Worm (Caenorhabditis elegans) whole organism, L2 larva: ENCODE results near the gene tiar-2.

ENCODE experiments used
- C34F6.9 ChIP-seq: fragments of 150-350 bp; optimal IDR thresholded peaks from 2 replicates; lab custom pipeline; 2014; ENCODE audit warnings: missing biosample characterization, missing genetic modification characterization
- R02D3.7 ChIP-seq: fragments of 150-350 bp; optimal IDR thresholded peaks from 2 replicates; lab custom pipeline; 2014; ENCODE audit warnings: missing biosample characterization, missing genetic modification characterization
- Y55F3AM.14 ChIP-seq: fragments of 200-800 bp; sonication (Bioruptor generic); optimal IDR thresholded peaks from 2 replicates; lab custom pipeline; 2018; ENCODE audit warnings: mild to moderate bottlenecking, missing genetic modification characterization, missing compliant biosample characterization
- ZK546.5 ChIP-seq: sonication (generic microtip); optimal IDR thresholded peaks from 2 replicates; lab custom pipeline; 2017; ENCODE audit warnings: missing biosample characterization, missing genetic modification characterization
- ama-1 ChIP-seq: fragments of 150-350 bp; optimal IDR thresholded peaks from 2 replicates; lab custom pipeline; 2018; ENCODE audit warnings: inconsistent platforms
- ceh-16 ChIP-seq: fragments of 150-350 bp; optimal IDR thresholded peaks from 2 replicates; lab custom pipeline; 2014; ENCODE audit warnings: missing biosample characterization, missing genetic modification characterization
- crh-2 ChIP-seq: sonication (generic microtip); optimal IDR thresholded peaks from 2 replicates; lab custom pipeline; 2017; ENCODE audit warnings: missing biosample characterization, missing genetic modification characterization
- dmd-4 ChIP-seq: sonication (generic microtip); optimal IDR thresholded peaks from 2 replicates; lab custom pipeline; 2017; ENCODE audit warnings: missing biosample characterization, missing genetic modification characterization
- egl-27 ChIP-seq: sonication (generic microtip); optimal IDR thresholded peaks from 3 replicates; lab custom pipeline; 2017; ENCODE audit warnings: missing biosample characterization, missing genetic modification reagents, missing genetic modification characterization
- elt-1 ChIP-seq: fragments of 150-350 bp; optimal IDR thresholded peaks from 2 replicates; lab custom pipeline; 2014; ENCODE audit warnings: missing biosample characterization, missing genetic modification characterization
- fos-1 ChIP-seq: fragments of 150-350 bp; optimal IDR thresholded peaks from 2 replicates; lab custom pipeline; 2014; ENCODE audit warnings: missing biosample characterization, missing genetic modification characterization
- gmeb-1 ChIP-seq: fragments of 150-350 bp; optimal IDR thresholded peaks from 2 replicates; lab custom pipeline; 2014; ENCODE audit warnings: missing biosample characterization, missing genetic modification characterization
- lin-13 ChIP-seq: fragments of 150-350 bp; optimal IDR thresholded peaks from 2 replicates; lab custom pipeline; 2014; ENCODE audit warnings: missing biosample characterization, missing genetic modification reagents, missing genetic modification characterization
- lin-39 ChIP-seq: fragments of 150-350 bp; optimal IDR thresholded peaks from 2 replicates; lab custom pipeline; 2014; ENCODE audit warnings: missing biosample characterization, missing genetic modification reagents, missing genetic modification characterization
- lsy-2 ChIP-seq, 2 experiments: fragments of 150-350 bp in 1 of 2; sonication (generic microtip) in 1 of 2; optimal IDR thresholded peaks; 2 replicates each; lab custom pipeline; 2014 to 2017; ENCODE audit warnings: missing biosample characterization in 2 of 2, missing genetic modification characterization in 2 of 2
- mab-5 ChIP-seq: fragments of 150-350 bp; optimal IDR thresholded peaks from 2 replicates; lab custom pipeline; 2014; ENCODE audit warnings: missing biosample characterization, missing genetic modification characterization
- mbf-1 ChIP-seq: sonication (generic microtip); optimal IDR thresholded peaks from 2 replicates; lab custom pipeline; 2017; ENCODE audit warnings: missing biosample characterization, missing genetic modification characterization
- nhr-10 ChIP-seq: sonication (generic microtip); optimal IDR thresholded peaks from 2 replicates; lab custom pipeline; 2017; ENCODE audit warnings: missing biosample characterization, missing genetic modification characterization
- nhr-11 ChIP-seq: fragments of 150-350 bp; optimal IDR thresholded peaks from 2 replicates; lab custom pipeline; 2014; ENCODE audit warnings: missing biosample characterization, missing genetic modification characterization
- nhr-12 ChIP-seq: fragments of 150-350 bp; optimal IDR thresholded peaks from 2 replicates; lab custom pipeline; 2014; ENCODE audit warnings: missing biosample characterization, missing genetic modification characterization
- nhr-129 ChIP-seq: fragments of 150-350 bp; optimal IDR thresholded peaks from 2 replicates; lab custom pipeline; 2014; ENCODE audit warnings: missing biosample characterization, missing genetic modification characterization
- nhr-23 ChIP-seq: fragments of 150-350 bp; optimal IDR thresholded peaks from 2 replicates; lab custom pipeline; 2014; ENCODE audit warnings: missing biosample characterization, missing genetic modification reagents, missing genetic modification characterization
- nhr-237 ChIP-seq: fragments of 150-350 bp; optimal IDR thresholded peaks from 2 replicates; lab custom pipeline; 2014; ENCODE audit warnings: missing biosample characterization, missing genetic modification characterization
- nhr-77 ChIP-seq: fragments of 150-350 bp; optimal IDR thresholded peaks from 2 replicates; lab custom pipeline; 2014; ENCODE audit warnings: missing biosample characterization, missing genetic modification characterization
- sem-4 ChIP-seq: fragments of 150-350 bp; optimal IDR thresholded peaks from 2 replicates; lab custom pipeline; 2014; ENCODE audit warnings: missing biosample characterization, missing genetic modification reagents, missing genetic modification characterization
- sma-3 ChIP-seq: sonication (generic microtip); optimal IDR thresholded peaks from 2 replicates; lab custom pipeline; 2016; ENCODE audit warnings: missing genetic modification reagents, missing genetic modification characterization, missing compliant biosample characterization
- sma-9 ChIP-seq, 2 experiments: fragments of 150-350 bp in 1 of 2; sonication (generic microtip) in 1 of 2; optimal IDR thresholded peaks; 2 replicates each; lab custom pipeline; 2014 to 2016; ENCODE audit warnings: missing genetic modification characterization in 2 of 2, mild to moderate bottlenecking in 1 of 2, missing biosample characterization in 1 of 2, missing compliant biosample characterization in 1 of 2, missing genetic modification reagents in 1 of 2, moderate library complexity in 1 of 2
- snpc-4 ChIP-seq: fragments of 150-350 bp; optimal IDR thresholded peaks from 2 replicates; lab custom pipeline; 2014; ENCODE audit warnings: missing biosample characterization, missing genetic modification characterization
- unc-39 ChIP-seq: fragments of 150-350 bp; optimal IDR thresholded peaks from 2 replicates; lab custom pipeline; 2014; ENCODE audit warnings: missing biosample characterization, missing genetic modification characterization
- unc-55 ChIP-seq: fragments of 150-350 bp; sonication (generic microtip); optimal IDR thresholded peaks from 3 replicates; lab custom pipeline; 2014; ENCODE audit warnings: missing biosample characterization, missing genetic modification reagents, missing genetic modification characterization
- unc-62 ChIP-seq: fragments of 150-350 bp; optimal IDR thresholded peaks from 2 replicates; lab custom pipeline; 2014; ENCODE audit warnings: missing biosample characterization, missing genetic modification reagents, missing genetic modification characterization
- zag-1 ChIP-seq: fragments of 150-350 bp; optimal IDR thresholded peaks from 2 replicates; lab custom pipeline; 2014; ENCODE audit warnings: missing biosample characterization, missing genetic modification characterization
- ztf-1 ChIP-seq: fragments of 200-800 bp; sonication (Bioruptor generic); conservative IDR thresholded peaks from 2 replicates; pipeline ENCODE4 v1.3.6; 2022; ENCODE audit warnings: missing genetic modification characterization, missing compliant biosample characterization
- ztf-11 ChIP-seq: sonication (generic microtip); optimal IDR thresholded peaks from 2 replicates; lab custom pipeline; 2017; ENCODE audit warnings: missing biosample characterization, missing genetic modification characterization
- ztf-4 ChIP-seq: fragments of 150-350 bp; optimal IDR thresholded peaks from 2 replicates; lab custom pipeline; 2014; ENCODE audit warnings: missing biosample characterization, missing genetic modification characterization

Gene tiar-2

ce11 chrII:12789497-12789896 is 21.0 kb downstream of the tiar-2 start:
- TF ChIP-seq ztf-1 (no peak), nhr-11 (tag; lab: Kevin White, UChicago) (no peak), sma-3 (GFP tag; lab: Kevin White, UChicago) (no peak), sem-4 (tag; lab: Kevin White, UChicago) (no peak), nhr-77 (tag; lab: Kevin White, UChicago) (no peak), dmd-4 (tag; lab: Kevin White, UChicago) (no peak), unc-55 (GFP tag; lab: Kevin White, UChicago) (no peak), unc-39 (no peak), snpc-4 (tag; lab: Kevin White, UChicago) (no peak), nhr-23 (tag; lab: Kevin White, UChicago) (no peak), mbf-1 (tag; lab: Kevin White, UChicago) (no peak), elt-1 (tag; lab: Kevin White, UChicago) (no peak), ZK546.5 (tag; lab: Kevin White, UChicago) (no peak), lin-13 (GFP tag; lab: Kevin White, UChicago) (no peak), nhr-129 (tag; lab: Kevin White, UChicago) (no peak)

ce11 chrII:12790392-12790791 is 21.9 kb downstream of the tiar-2 start:
- TF ChIP-seq nhr-129 (tag; lab: Kevin White, UChicago), result no peak
- no peak for TF ChIP-seq egl-27
- TF ChIP-seq ztf-11 (tag; lab: Kevin White, UChicago), result no peak
- TF ChIP-seq nhr-10, result no peak
- no peak for TF ChIP-seq unc-62 (GFP tag; lab: Kevin White, UChicago)
- TF ChIP-seq mab-5, result no peak
- TF ChIP-seq gmeb-1 (tag; lab: Kevin White, UChicago), result no peak
- TF ChIP-seq ztf-4 (tag; lab: Kevin White, UChicago), result no peak
- TF ChIP-seq ZK546.5 (tag; lab: Kevin White, UChicago), result no peak
- no peak for TF ChIP-seq nhr-12 (tag; lab: Kevin White, UChicago)
- no peak for TF ChIP-seq ceh-16
- TF ChIP-seq unc-39, result no peak
- TF ChIP-seq, all 48 proteins: peak for 0

ce11 chrII:12795188-12795587 is 26.7 kb downstream of the tiar-2 start:
- TF ChIP-seq Y55F3AM.14 (GFP tag; lab: Kevin White, UChicago), result no peak
- TF ChIP-seq ztf-4 (tag; lab: Kevin White, UChicago), result peak; percentile 18

ce11 chrII:12796040-12796502 is 27.6 kb downstream of the tiar-2 start, which contains the start of gene cpt-1:
Gene cpt-1, minus strand, starts transcription at chrII:12796452.
- no peak for TF ChIP-seq nhr-12 (tag; lab: Kevin White, UChicago)
- no peak for TF ChIP-seq C34F6.9 (tag; lab: Kevin White, UChicago)
- no peak for TF ChIP-seq elt-1 (tag; lab: Kevin White, UChicago)
- TF ChIP-seq ZK546.5 (tag; lab: Kevin White, UChicago), result no peak

- TF ChIP-seq ceh-16 (no peak), C34F6.9 (tag; lab: Kevin White, UChicago) (peak; percentile 30), zag-1 (no peak), lsy-2 (tag; optimal IDR thresholded peaks at IDR 0.05; lab: Kevin White, UChicago) (peak in 1 of 2 experiments; percentile 26), fos-1 (tag; lab: Kevin White, UChicago) (peak; percentile 52), lin-13 (GFP tag; lab: Kevin White, UChicago) (peak; percentile 25), crh-2 (tag; lab: Kevin White, UChicago) (peak; percentile 61), snpc-4 (tag; lab: Kevin White, UChicago) (no peak), lin-39 (tag; lab: Kevin White, UChicago) (no peak), ama-1 (lab: Kevin White, UChicago) (peak; percentile 36), nhr-10 (no peak), unc-39 (no peak), R02D3.7 (tag; lab: Kevin White, UChicago) (no peak), sma-9 (GFP tag; optimal IDR thresholded peaks at IDR 0.05; lab: Kevin White, UChicago) (peak; percentile 50), sma-9 (tag; optimal IDR thresholded peaks at IDR 0.05; lab: Kevin White, UChicago) (no peak), nhr-237 (tag; lab: Kevin White, UChicago) (no peak)
- TF ChIP-seq, all 48 proteins: peak for 7
Measured at ce11 chrII:12797211-12797794, 28.8 kb downstream of the tiar-2 start.
